Worm (Caenorhabditis elegans) whole organism, L2 larva: ENCODE data around the gene gnrr-2.
A peak's percentile ranks its signal among the peaks of the same experiment; 100 is the strongest.

Experiments used
- C34F6.9 ChIP-seq: fragments of 150-350 bp; optimal IDR thresholded peaks from 2 replicates; lab custom pipeline; 2014; ENCODE audit warnings: missing biosample characterization, missing genetic modification characterization
- R02D3.7 ChIP-seq: fragments of 150-350 bp; optimal IDR thresholded peaks from 2 replicates; lab custom pipeline; 2014; ENCODE audit warnings: missing biosample characterization, missing genetic modification characterization
- alr-1 ChIP-seq: fragments of 150-350 bp; optimal IDR thresholded peaks from 2 replicates; lab custom pipeline; 2014; ENCODE audit warnings: missing biosample characterization, missing genetic modification characterization
- blmp-1 ChIP-seq: sonication (generic microtip); optimal IDR thresholded peaks from 2 replicates; lab custom pipeline; 2017; ENCODE audit warnings: missing genetic modification characterization, mild to moderate bottlenecking, missing compliant biosample characterization, antibody characterized with exemption, moderate library complexity; ENCODE audit not compliant: insufficient read depth
- ceh-16 ChIP-seq: fragments of 150-350 bp; optimal IDR thresholded peaks from 2 replicates; lab custom pipeline; 2014; ENCODE audit warnings: missing biosample characterization, missing genetic modification characterization
- crh-2 ChIP-seq: sonication (generic microtip); optimal IDR thresholded peaks from 2 replicates; lab custom pipeline; 2017; ENCODE audit warnings: missing biosample characterization, missing genetic modification characterization
- dmd-4 ChIP-seq: sonication (generic microtip); optimal IDR thresholded peaks from 2 replicates; lab custom pipeline; 2017; ENCODE audit warnings: missing biosample characterization, missing genetic modification characterization
- egl-27 ChIP-seq: sonication (generic microtip); optimal IDR thresholded peaks from 3 replicates; lab custom pipeline; 2017; ENCODE audit warnings: missing biosample characterization, missing genetic modification reagents, missing genetic modification characterization
- elt-3 ChIP-seq: sonication (generic microtip); optimal IDR thresholded peaks from 2 replicates; lab custom pipeline; 2017; ENCODE audit warnings: missing biosample characterization, missing genetic modification characterization
- fos-1 ChIP-seq: fragments of 150-350 bp; optimal IDR thresholded peaks from 2 replicates; lab custom pipeline; 2014; ENCODE audit warnings: missing biosample characterization, missing genetic modification characterization
- gmeb-1 ChIP-seq: fragments of 150-350 bp; optimal IDR thresholded peaks from 2 replicates; lab custom pipeline; 2014; ENCODE audit warnings: missing biosample characterization, missing genetic modification characterization
- lin-11 ChIP-seq: fragments of 150-350 bp; sonication (generic microtip); optimal IDR thresholded peaks from 2 replicates; lab custom pipeline; 2014; ENCODE audit warnings: missing biosample characterization, missing genetic modification characterization, inconsistent platforms, mixed read lengths
- lin-13 ChIP-seq: fragments of 150-350 bp; optimal IDR thresholded peaks from 2 replicates; lab custom pipeline; 2014; ENCODE audit warnings: missing biosample characterization, missing genetic modification reagents, missing genetic modification characterization
- lin-39 ChIP-seq: fragments of 150-350 bp; optimal IDR thresholded peaks from 2 replicates; lab custom pipeline; 2014; ENCODE audit warnings: missing biosample characterization, missing genetic modification reagents, missing genetic modification characterization
- lsy-2 ChIP-seq, 2 experiments: fragments of 150-350 bp in 1 of 2; sonication (generic microtip) in 1 of 2; optimal IDR thresholded peaks; 2 replicates each; lab custom pipeline; 2014 to 2017; ENCODE audit warnings: missing biosample characterization in 2 of 2, missing genetic modification characterization in 2 of 2
- mab-5 ChIP-seq: fragments of 150-350 bp; optimal IDR thresholded peaks from 2 replicates; lab custom pipeline; 2014; ENCODE audit warnings: missing biosample characterization, missing genetic modification characterization
- mbf-1 ChIP-seq: sonication (generic microtip); optimal IDR thresholded peaks from 2 replicates; lab custom pipeline; 2017; ENCODE audit warnings: missing biosample characterization, missing genetic modification characterization
- mdl-1 ChIP-seq, 2 experiments: fragments of 150-350 bp in 1 of 2; sonication (generic microtip) in 1 of 2; optimal IDR thresholded peaks; 2 replicates each; lab custom pipeline; 2017; ENCODE audit warnings: missing biosample characterization in 2 of 2, missing genetic modification characterization in 2 of 2
- nhr-12 ChIP-seq: fragments of 150-350 bp; optimal IDR thresholded peaks from 2 replicates; lab custom pipeline; 2014; ENCODE audit warnings: missing biosample characterization, missing genetic modification characterization
- nhr-21 ChIP-seq: fragments of 150-350 bp; optimal IDR thresholded peaks from 2 replicates; lab custom pipeline; 2014; ENCODE audit warnings: missing biosample characterization, missing genetic modification characterization
- nhr-25 ChIP-seq: fragments of 150-350 bp; sonication (generic microtip); optimal IDR thresholded peaks from 3 replicates; lab custom pipeline; 2014; ENCODE audit warnings: missing biosample characterization, missing genetic modification characterization
- nhr-6 ChIP-seq: fragments of 150-350 bp; optimal IDR thresholded peaks from 2 replicates; lab custom pipeline; 2014; ENCODE audit warnings: missing biosample characterization, missing genetic modification characterization
- nhr-77 ChIP-seq: fragments of 150-350 bp; optimal IDR thresholded peaks from 2 replicates; lab custom pipeline; 2014; ENCODE audit warnings: missing biosample characterization, missing genetic modification characterization
- peb-1 ChIP-seq: fragments of 150-350 bp; optimal IDR thresholded peaks from 2 replicates; lab custom pipeline; 2014; ENCODE audit warnings: missing biosample characterization, missing genetic modification characterization
- skn-1 ChIP-seq: sonication (generic microtip); optimal IDR thresholded peaks from 2 replicates; lab custom pipeline; 2017; ENCODE audit warnings: missing biosample characterization, missing genetic modification characterization
- sma-3 ChIP-seq: sonication (generic microtip); optimal IDR thresholded peaks from 2 replicates; lab custom pipeline; 2016; ENCODE audit warnings: missing genetic modification reagents, missing genetic modification characterization, missing compliant biosample characterization
- sma-9 ChIP-seq, 2 experiments: fragments of 150-350 bp in 1 of 2; sonication (generic microtip) in 1 of 2; optimal IDR thresholded peaks; 2 replicates each; lab custom pipeline; 2014 to 2016; ENCODE audit warnings: missing genetic modification characterization in 2 of 2, mild to moderate bottlenecking in 1 of 2, missing biosample characterization in 1 of 2, missing compliant biosample characterization in 1 of 2, missing genetic modification reagents in 1 of 2, moderate library complexity in 1 of 2
- snpc-4 ChIP-seq: fragments of 150-350 bp; optimal IDR thresholded peaks from 2 replicates; lab custom pipeline; 2014; ENCODE audit warnings: missing biosample characterization, missing genetic modification characterization
- unc-55 ChIP-seq: fragments of 150-350 bp; sonication (generic microtip); optimal IDR thresholded peaks from 3 replicates; lab custom pipeline; 2014; ENCODE audit warnings: missing biosample characterization, missing genetic modification reagents, missing genetic modification characterization
- unc-62 ChIP-seq: fragments of 150-350 bp; optimal IDR thresholded peaks from 2 replicates; lab custom pipeline; 2014; ENCODE audit warnings: missing biosample characterization, missing genetic modification reagents, missing genetic modification characterization
- zag-1 ChIP-seq: fragments of 150-350 bp; optimal IDR thresholded peaks from 2 replicates; lab custom pipeline; 2014; ENCODE audit warnings: missing biosample characterization, missing genetic modification characterization
- ztf-1 ChIP-seq: fragments of 200-800 bp; sonication (Bioruptor generic); conservative IDR thresholded peaks from 2 replicates; pipeline ENCODE4 v1.3.6; 2022; ENCODE audit warnings: missing genetic modification characterization, missing compliant biosample characterization
- ztf-11 ChIP-seq: sonication (generic microtip); optimal IDR thresholded peaks from 2 replicates; lab custom pipeline; 2017; ENCODE audit warnings: missing biosample characterization, missing genetic modification characterization
- ztf-4 ChIP-seq: fragments of 150-350 bp; optimal IDR thresholded peaks from 2 replicates; lab custom pipeline; 2014; ENCODE audit warnings: missing biosample characterization, missing genetic modification characterization

The gnrr-2 gene

DNA sequence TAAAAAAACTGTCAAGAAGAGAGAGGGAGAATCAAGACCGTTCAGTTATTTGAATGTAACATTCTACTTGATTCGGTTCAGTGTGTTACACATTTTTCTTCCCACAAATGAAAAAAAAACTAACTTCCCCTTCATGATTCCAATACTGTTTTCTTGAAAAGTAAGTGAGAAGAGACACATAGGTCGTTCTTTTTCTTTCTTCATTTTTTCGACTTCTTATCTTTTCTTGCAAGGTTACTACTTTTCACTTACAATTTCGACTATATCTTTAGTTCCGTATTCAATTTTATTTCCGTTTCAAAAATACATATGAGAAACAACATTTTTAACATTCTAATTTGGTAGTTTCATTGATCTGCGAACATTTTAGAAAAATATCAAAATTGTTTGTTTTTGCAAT lies 30.4 kb downstream of the gnrr-2 start:
- no peak for TF ChIP-seq ztf-4 (tag; lab: Kevin White, UChicago)
- no peak for TF ChIP-seq dmd-4 (tag; lab: Kevin White, UChicago)
- TF ChIP-seq crh-2 = no peak
- no peak for TF ChIP-seq R02D3.7 (tag; lab: Kevin White, UChicago)
- no peak for TF ChIP-seq mab-5 (tag; lab: Kevin White, UChicago)
- TF ChIP-seq fos-1 (tag; lab: Kevin White, UChicago) = no peak
- TF ChIP-seq zag-1 (tag; lab: Kevin White, UChicago) = no peak

DNA sequence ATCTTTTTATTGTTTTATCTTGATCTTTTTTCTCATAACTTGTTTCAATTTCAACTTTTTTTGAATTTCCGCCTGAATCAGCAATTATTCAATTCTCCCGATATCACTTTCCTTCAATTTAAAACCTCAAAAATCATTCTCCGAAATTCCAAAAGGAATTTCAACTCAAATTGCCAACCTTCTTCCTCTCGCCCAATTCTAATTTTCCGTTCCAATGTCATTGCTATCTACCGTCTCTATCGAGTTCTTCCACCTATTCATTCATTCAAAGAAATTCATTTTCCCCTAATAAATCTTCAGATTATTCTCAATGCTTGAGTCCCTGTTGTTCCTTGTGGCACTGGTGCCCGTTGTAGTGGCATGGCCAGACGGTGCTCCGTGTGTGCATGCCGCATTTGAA lies 32.0 kb downstream of the gnrr-2 start, which contains the start of gene F23B12.4:
F23B12.4 (plus strand) TSS at position 301 of the 400 bp plus-strand sequence.
- TF ChIP-seq skn-1 (tag; lab: Kevin White, UChicago) = no peak
- TF ChIP-seq peb-1 (tag; lab: Kevin White, UChicago) = no peak
- no peak for TF ChIP-seq ztf-1 (GFP tag; lab: Robert Waterston, UW)
- no peak for TF ChIP-seq lin-39
- TF ChIP-seq alr-1 = no peak
- TF ChIP-seq elt-3 (tag; lab: Kevin White, UChicago) = no peak
- no peak for TF ChIP-seq ceh-16 (tag; lab: Kevin White, UChicago)
- no peak for TF ChIP-seq fos-1 (tag; lab: Kevin White, UChicago)
- TF ChIP-seq unc-62 (GFP tag; lab: Kevin White, UChicago) = no peak
- TF ChIP-seq ztf-11 (tag; lab: Kevin White, UChicago) = no peak
- no peak for TF ChIP-seq gmeb-1 (tag; lab: Kevin White, UChicago)
- no peak for TF ChIP-seq dmd-4 (tag; lab: Kevin White, UChicago)
- no peak for TF ChIP-seq lin-11 (tag; lab: Kevin White, UChicago)
- TF ChIP-seq mdl-1 (tag; optimal IDR thresholded peaks at IDR 0.05; lab: Kevin White, UChicago) = no peak
- TF ChIP-seq crh-2 = no peak
- no peak for TF ChIP-seq egl-27 (tag; lab: Kevin White, UChicago)
- TF ChIP-seq nhr-77 (tag; lab: Kevin White, UChicago) = no peak

DNA sequence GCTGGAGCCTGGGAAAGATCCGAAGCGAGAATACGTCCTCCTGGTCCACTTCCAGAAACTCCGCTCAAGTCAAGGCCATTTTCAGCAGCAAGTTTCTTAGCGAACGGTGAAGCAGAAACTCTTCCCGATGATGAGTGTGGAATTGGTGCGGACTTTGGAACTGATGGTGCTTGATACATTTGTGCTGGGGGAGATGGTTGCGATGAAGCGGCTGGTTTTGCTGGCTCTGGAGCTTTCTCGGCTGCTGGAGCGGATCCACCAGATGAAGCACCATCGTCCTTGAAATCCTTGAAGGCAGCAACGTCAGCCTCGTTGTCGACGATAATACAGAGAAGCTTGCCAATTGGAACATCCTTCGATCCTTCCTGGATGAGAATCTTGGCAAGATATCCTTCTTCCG lies 37.6 kb downstream of the gnrr-2 start:
- no peak for TF ChIP-seq blmp-1 (tag; lab: Kevin White, UChicago)
- no peak for TF ChIP-seq nhr-6
- no peak for TF ChIP-seq snpc-4 (tag; lab: Kevin White, UChicago)
- no peak for TF ChIP-seq mbf-1 (tag; lab: Kevin White, UChicago)
- no peak for TF ChIP-seq nhr-12 (tag; lab: Kevin White, UChicago)
- TF ChIP-seq unc-62 (GFP tag; lab: Kevin White, UChicago) = no peak

DNA sequence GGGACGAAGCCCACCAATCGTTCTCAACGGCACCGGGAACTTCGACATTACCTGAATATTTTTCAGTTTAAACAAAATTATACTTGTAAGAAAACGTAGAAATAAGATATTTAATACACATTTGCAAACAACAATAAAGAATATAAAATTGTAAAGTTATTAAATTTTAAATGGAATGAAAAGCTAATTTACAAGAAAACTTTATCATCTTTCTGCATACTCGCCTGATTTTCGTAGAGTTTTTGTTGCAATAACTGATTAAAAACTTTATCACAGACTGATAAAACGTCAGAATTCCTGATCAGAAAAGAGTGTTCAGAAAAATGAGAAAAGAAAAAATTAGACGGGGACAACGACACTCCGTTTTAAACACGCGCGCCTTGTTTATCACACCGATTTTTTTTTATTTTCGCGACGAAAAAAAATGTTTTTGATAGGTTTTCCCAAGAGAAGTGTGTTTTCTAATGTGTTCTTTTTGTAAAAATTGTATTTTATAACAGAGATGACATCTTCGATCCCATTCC lies 38.4 kb downstream of the gnrr-2 start, which contains the start of the genes dlat-1 and fntb-1:
dlat-1 (minus strand) TSS at position 51 of the 524 bp plus-strand sequence.
fntb-1 (plus strand) TSS at position 412 of the 524 bp plus-strand sequence.
- TF ChIP-seq fos-1 (tag; lab: Kevin White, UChicago) (peak; percentile 80), crh-2 (peak; percentile 8), gmeb-1 (tag; lab: Kevin White, UChicago) (peak; percentile 10), ztf-4 (tag; lab: Kevin White, UChicago) (no peak), unc-55 (GFP tag; lab: Kevin White, UChicago) (peak; percentile 9), peb-1 (tag; lab: Kevin White, UChicago) (no peak)

DNA sequence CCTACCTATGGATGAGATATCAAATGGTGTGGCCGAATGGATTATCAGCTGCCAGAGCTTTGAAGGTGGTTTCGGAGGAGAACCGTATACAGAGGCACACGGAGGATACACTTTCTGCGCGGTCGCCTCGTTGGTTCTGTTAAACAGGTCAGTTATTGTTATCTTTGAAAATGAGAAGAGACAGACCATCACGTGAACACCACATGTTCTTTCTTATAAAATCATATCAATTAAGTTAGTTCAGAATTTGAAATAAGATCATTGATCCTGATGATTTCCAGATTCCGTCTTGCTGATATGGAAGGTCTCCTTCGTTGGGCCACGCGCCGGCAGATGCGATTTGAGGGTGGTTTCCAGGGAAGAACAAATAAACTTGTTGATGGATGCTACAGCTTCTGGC lies 39.8 kb downstream of the gnrr-2 start:
- TF ChIP-seq nhr-21 = peak; percentile 35
- no peak for TF ChIP-seq unc-55 (GFP tag; lab: Kevin White, UChicago)
- TF ChIP-seq lsy-2 (tag; optimal IDR thresholded peaks at IDR 0.05; lab: Kevin White, UChicago) = no peak

DNA sequence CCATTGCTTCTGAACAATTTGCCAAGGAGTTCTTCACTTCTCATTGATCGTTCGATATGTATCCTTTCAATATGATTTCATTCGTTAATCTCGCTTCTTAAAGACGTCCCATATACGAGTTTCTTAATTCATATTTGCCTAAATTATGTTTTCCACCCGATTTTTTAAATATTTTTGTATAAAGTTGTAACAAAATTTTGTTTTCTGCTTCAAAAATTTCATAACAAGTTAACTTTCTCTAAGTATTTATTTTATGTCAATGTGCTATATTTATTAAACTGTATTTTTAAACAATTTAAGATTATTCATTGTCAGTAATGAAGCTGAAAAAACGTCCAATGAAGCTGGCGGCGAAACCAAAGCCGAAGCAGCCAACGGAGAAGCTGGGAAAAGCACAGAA lies 40.5 kb downstream of the gnrr-2 start, which contains the start of gene F23B12.7:
F23B12.7 (plus strand) TSS at position 301 of the 400 bp plus-strand sequence.
- no peak for TF ChIP-seq lin-13 (GFP tag; lab: Kevin White, UChicago)
- no peak for TF ChIP-seq snpc-4 (tag; lab: Kevin White, UChicago)
- TF ChIP-seq sma-9 (GFP tag; optimal IDR thresholded peaks at IDR 0.05; lab: Kevin White, UChicago) = no peak
- TF ChIP-seq sma-9 (tag; optimal IDR thresholded peaks at IDR 0.05; lab: Kevin White, UChicago) = no peak
- TF ChIP-seq elt-3 (tag; lab: Kevin White, UChicago) = no peak
- TF ChIP-seq skn-1 (tag; lab: Kevin White, UChicago) = no peak
- TF ChIP-seq mbf-1 (tag; lab: Kevin White, UChicago) = no peak
- no peak for TF ChIP-seq mdl-1 (tag; optimal IDR thresholded peaks at IDR 0.05; lab: Kevin White, UChicago)
- TF ChIP-seq nhr-25 (tag; lab: Kevin White, UChicago) = no peak
- TF ChIP-seq blmp-1 (tag; lab: Kevin White, UChicago) = no peak
- no peak for TF ChIP-seq C34F6.9 (tag; lab: Kevin White, UChicago)
- no peak for TF ChIP-seq lin-11 (tag; lab: Kevin White, UChicago)
- TF ChIP-seq sma-3 (GFP tag; lab: Kevin White, UChicago) = no peak
